Worm (Caenorhabditis elegans): ENCODE results near the gene srr-10.
"Not testable (repeated sequence)": the region's sequence is repeated elsewhere in the genome, so short reads cannot be mapped to it uniquely, and the experiment has no call there.

srr-10 gene

ce11 chrV:7735319-7735718 is at the start of gene srr-10:
Gene srr-10, plus strand, starts transcription at chrV:7735619.
- TF ChIP-seq lin-11 (tag; optimal IDR thresholded peaks at IDR 0.05) (no peak), ZK546.5 (tag; optimal IDR thresholded peaks at IDR 0.05) (no peak), elt-3 (tag; optimal IDR thresholded peaks at IDR 0.05) (no peak), nhr-12 (tag; optimal IDR thresholded peaks at IDR 0.05) (no peak)

- peak; percentile 6 for TF ChIP-seq fos-1 (tag; optimal IDR thresholded peaks at IDR 0.05)
- TF ChIP-seq ceh-82 (tag; optimal IDR thresholded peaks at IDR 0.05): no peak
- no peak for TF ChIP-seq mdl-1 (tag; optimal IDR thresholded peaks at IDR 0.05)
- no peak for TF ChIP-seq zag-1 (tag; optimal IDR thresholded peaks at IDR 0.05)
- TF ChIP-seq elt-1 (tag; optimal IDR thresholded peaks at IDR 0.05): peak; percentile 11
- TF ChIP-seq nhr-25 (tag; optimal IDR thresholded peaks at IDR 0.05): peak; percentile 77
- no peak for TF ChIP-seq gmeb-1 (tag; optimal IDR thresholded peaks at IDR 0.05)
- no peak for TF ChIP-seq mbf-1 (tag; optimal IDR thresholded peaks at IDR 0.05)
- TF ChIP-seq sma-9 (GFP tag; optimal IDR thresholded peaks at IDR 0.05): peak; percentile 82
- TF ChIP-seq sma-9 (tag; optimal IDR thresholded peaks at IDR 0.05): no peak
Observed at ce11 chrV:7686189-7686588, 49.2 kb upstream of the srr-10 start, which contains the start of the genes nhr-94 and nhr-152. Gene nhr-94, minus strand, starts transcription at chrV:7686335. Gene nhr-152, plus strand, starts transcription at chrV:7686350.

DNA sequence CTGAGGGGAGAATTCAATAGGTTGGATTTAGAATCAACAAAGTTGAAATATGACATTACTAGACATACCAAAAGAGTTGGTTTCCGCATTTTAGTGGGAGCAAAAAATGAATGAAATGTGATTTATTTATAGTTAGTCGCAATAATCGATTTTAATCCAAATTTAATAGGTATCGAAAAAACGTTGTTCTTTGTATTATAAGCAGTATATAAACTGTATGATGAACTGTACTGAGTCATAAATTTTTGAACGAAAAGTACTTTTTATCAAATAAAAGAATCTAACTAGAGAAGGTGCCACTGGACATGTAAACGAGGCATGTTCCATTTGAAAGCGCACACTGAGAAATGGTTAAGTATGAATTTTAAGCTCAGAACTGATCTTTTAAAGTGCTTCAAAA is 45.5 kb upstream of the srr-10 start, which contains the start of gene C12D5.9:
TSS of gene C12D5.9 (minus strand) at position 101 of the 400 bp plus-strand sequence.
- TF ChIP-seq ama-1 (optimal IDR thresholded peaks at IDR 0.05): no peak
- TF ChIP-seq elt-1 (tag; optimal IDR thresholded peaks at IDR 0.05): no peak

DNA sequence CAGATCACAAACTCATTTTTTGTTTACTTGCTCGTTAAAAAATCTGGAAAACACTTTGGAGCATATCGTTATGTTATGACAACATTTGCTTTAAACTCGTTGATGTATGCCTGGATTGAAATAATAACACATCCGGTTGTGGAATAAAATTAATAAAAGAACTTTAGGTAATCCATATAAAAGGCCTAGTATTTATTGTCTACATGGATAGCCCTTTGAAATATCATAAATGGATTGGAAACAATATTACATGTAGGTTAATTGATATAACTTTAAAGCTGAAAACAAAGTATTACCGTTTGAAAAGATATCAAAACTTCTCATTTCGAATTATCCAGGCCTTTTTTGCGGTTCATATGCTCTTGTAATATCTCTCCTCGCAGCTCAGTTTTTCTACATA is 44.8 kb upstream of the srr-10 start:
- TF ChIP-seq F13H6.1 (tag; optimal IDR thresholded peaks at IDR 0.05): no peak
- TF ChIP-seq crh-2 (tag; optimal IDR thresholded peaks at IDR 0.05): no peak
- TF ChIP-seq nhr-77 (tag; optimal IDR thresholded peaks at IDR 0.05): no peak
- no peak for TF ChIP-seq ztf-11 (tag; optimal IDR thresholded peaks at IDR 0.05)
- no peak for TF ChIP-seq nhr-6 (tag; optimal IDR thresholded peaks at IDR 0.05)
- TF ChIP-seq skn-1 (tag; optimal IDR thresholded peaks at IDR 0.05): no peak
- TF ChIP-seq nhr-23 (tag; optimal IDR thresholded peaks at IDR 0.05): no peak
- no peak for TF ChIP-seq egl-27 (tag; optimal IDR thresholded peaks at IDR 0.05)

DNA sequence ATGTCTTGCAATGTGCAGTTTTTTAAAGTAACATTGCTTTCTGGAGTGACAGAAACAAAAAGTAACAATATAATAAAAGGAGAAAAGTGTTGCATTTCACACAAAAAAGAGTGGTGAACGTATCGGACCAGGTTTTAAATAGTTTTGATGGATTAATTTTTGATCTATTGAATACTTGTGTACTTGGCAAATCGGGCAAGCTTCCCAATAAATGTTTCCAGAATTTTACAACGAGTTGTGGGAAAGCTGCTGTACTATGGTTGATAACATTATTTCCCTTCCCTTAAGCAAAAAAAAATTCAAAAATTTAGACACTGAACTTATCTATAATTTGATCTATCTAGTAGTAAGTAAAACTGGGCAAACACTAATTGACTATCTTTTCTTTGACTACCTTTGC is 42.0 kb upstream of the srr-10 start, which contains the start of gene C12D5.10:
TSS of gene C12D5.10 (minus strand) at position 101 of the 400 bp plus-strand sequence.
- no peak for TF ChIP-seq ztf-11 (tag; optimal IDR thresholded peaks at IDR 0.05)
- no peak for TF ChIP-seq nhr-6 (tag; optimal IDR thresholded peaks at IDR 0.05)
- TF ChIP-seq nhr-129 (tag; optimal IDR thresholded peaks at IDR 0.05): no peak
- TF ChIP-seq skn-1 (tag; optimal IDR thresholded peaks at IDR 0.05): no peak
- TF ChIP-seq ceh-16 (tag; optimal IDR thresholded peaks at IDR 0.05): no peak
- no peak for TF ChIP-seq lin-39 (tag; optimal IDR thresholded peaks at IDR 0.05)
- TF ChIP-seq zag-1 (tag; optimal IDR thresholded peaks at IDR 0.05): no peak
- no peak for TF ChIP-seq lin-11 (tag; optimal IDR thresholded peaks at IDR 0.05)

- TF ChIP-seq sma-9 (GFP tag; optimal IDR thresholded peaks at IDR 0.05) (no peak), sma-9 (tag; optimal IDR thresholded peaks at IDR 0.05) (no peak), egl-27 (tag; optimal IDR thresholded peaks at IDR 0.05) (no peak), nhr-21 (tag; optimal IDR thresholded peaks at IDR 0.05) (no peak), gmeb-1 (tag; optimal IDR thresholded peaks at IDR 0.05) (no peak), crh-2 (tag; optimal IDR thresholded peaks at IDR 0.05) (no peak), nhr-129 (tag; optimal IDR thresholded peaks at IDR 0.05) (no peak), nhr-23 (tag; optimal IDR thresholded peaks at IDR 0.05) (no peak), ama-1 (optimal IDR thresholded peaks at IDR 0.05) (no peak), lin-13 (GFP tag; optimal IDR thresholded peaks at IDR 0.05) (no peak), unc-55 (GFP tag; optimal IDR thresholded peaks at IDR 0.05) (no peak), aly-2 (tag; optimal IDR thresholded peaks at IDR 0.05) (no peak), snpc-4 (tag; optimal IDR thresholded peaks at IDR 0.05) (no peak)
Observed at ce11 chrV:7696842-7697241, 38.6 kb upstream of the srr-10 start, which contains the start of gene ZK105.3. Gene ZK105.3, plus strand, starts transcription at chrV:7697142.

- TF ChIP-seq Y55F3AM.14 (GFP tag; optimal IDR thresholded peaks at IDR 0.05); gmeb-1 (tag; optimal IDR thresholded peaks at IDR 0.05); lin-13 (GFP tag; optimal IDR thresholded peaks at IDR 0.05): not testable (repeated sequence)
Observed at ce11 chrV:7703536-7703935, 31.9 kb upstream of the srr-10 start, which contains the start of gene srsx-40. Gene srsx-40, minus strand, starts transcription at chrV:7703636.

All from whole organism, L2 larva.